Worm (Caenorhabditis elegans): ENCODE results near the gene chup-1.
A peak's percentile ranks its signal among the peaks of the same experiment; 100 is the strongest.

ce11 chrX:8764044-8764443 lies 27.9 kb upstream of the chup-1 start:
- no peak for TF ChIP-seq nhr-12 (tag; optimal IDR thresholded peaks at IDR 0.05)
- no peak for TF ChIP-seq ceh-82 (tag; optimal IDR thresholded peaks at IDR 0.05)
- no peak for TF ChIP-seq R02D3.7 (tag; optimal IDR thresholded peaks at IDR 0.05)
- TF ChIP-seq skn-1 (tag; optimal IDR thresholded peaks at IDR 0.05), result no peak
- no peak for TF ChIP-seq mdl-1 (tag; optimal IDR thresholded peaks at IDR 0.05)
- no peak for TF ChIP-seq ama-1 (optimal IDR thresholded peaks at IDR 0.05)
- TF ChIP-seq F13H6.1 (tag; optimal IDR thresholded peaks at IDR 0.05), result no peak
- TF ChIP-seq elt-1 (tag; optimal IDR thresholded peaks at IDR 0.05), result no peak
- no peak for TF ChIP-seq fos-1 (tag; optimal IDR thresholded peaks at IDR 0.05)
- TF ChIP-seq unc-62 (GFP tag; optimal IDR thresholded peaks at IDR 0.05), result no peak
- no peak for TF ChIP-seq ztf-11 (tag; optimal IDR thresholded peaks at IDR 0.05)
- peak in 1 of 2 experiments; percentile 13 for TF ChIP-seq lsy-2 (tag; optimal IDR thresholded peaks at IDR 0.05)
- no peak for TF ChIP-seq egl-27 (tag; optimal IDR thresholded peaks at IDR 0.05)

All from whole organism, L2 larva.